Fruit fly (Drosophila melanogaster): ENCODE measurements around the gene CG13023.

CG13023 gene

dm6 chr3L:16890650-16891336 lies 36.4 kb downstream of the CG13023 start (continued):
- peak; percentile 81 for TF ChIP-seq cwo (GFP tag; optimal IDR thresholded peaks at IDR 0.05)
- peak; percentile 89 for TF ChIP-seq CG34422 (GFP tag; IDR thresholded peaks at IDR 0.05)
- peak; percentile 47; the same call in 1 of the 2 replicates for TF ChIP-seq Taf1 (GFP tag; IDR thresholded peaks at IDR 0.05)
- peak; percentile 90 for TF ChIP-seq oc (tag; optimal IDR thresholded peaks at IDR 0.05)
- peak; percentile 93 for TF ChIP-seq Asciz (GFP tag; optimal IDR thresholded peaks at IDR 0.05)
- TF ChIP-seq CG14050 (GFP tag; IDR thresholded peaks at IDR 0.05): peak; percentile 91
- TF ChIP-seq Doc2 (GFP tag; IDR thresholded peaks at IDR 0.05): 0 out of 2 replicates have a peak, but pooled peaks have one; percentile 41
- TF ChIP-seq tin (GFP tag; optimal IDR thresholded peaks at IDR 0.05): peak; percentile 93
- TF ChIP-seq Lim3 (GFP tag; IDR thresholded peaks at IDR 0.05): peak; percentile 79; the same call in 1 of the 2 replicates
- peak; percentile 89 for TF ChIP-seq esg (GFP tag; conservative IDR thresholded peaks at IDR 0.05)
- TF ChIP-seq jumu (GFP tag; optimal IDR thresholded peaks at IDR 0.05): peak; percentile 86
- TF ChIP-seq zfh2 (GFP tag; optimal IDR thresholded peaks at IDR 0.05): peak; percentile 35
- no peak for TF ChIP-seq mld (GFP tag; IDR thresholded peaks at IDR 0.05; ENCODE audit: partially characterized antibody)
- TF ChIP-seq en (GFP tag; optimal IDR thresholded peaks at IDR 0.05): peak; percentile 84
- peak; percentile 81 for TF ChIP-seq CG12942 (GFP tag; optimal IDR thresholded peaks at IDR 0.05)
- TF ChIP-seq CG18764 (GFP tag; optimal IDR thresholded peaks at IDR 0.05): peak; percentile 85
- peak; percentile 94 for TF ChIP-seq wor (GFP tag; IDR thresholded peaks at IDR 0.05)
- TF ChIP-seq pita (GFP tag; optimal IDR thresholded peaks at IDR 0.05): no peak
- TF ChIP-seq CG30403 (GFP tag; optimal IDR thresholded peaks at IDR 0.05): peak; percentile 92
- peak; percentile 82 for TF ChIP-seq chn (GFP tag; optimal IDR thresholded peaks at IDR 0.05)
- TF ChIP-seq cato (GFP tag; optimal IDR thresholded peaks at IDR 0.05; ENCODE audit: borderline replicate concordance): peak; percentile 83
- TF ChIP-seq lbe (GFP tag; optimal IDR thresholded peaks at IDR 0.05): no peak
- peak; percentile 68 for TF ChIP-seq CG17186 (GFP tag; optimal IDR thresholded peaks at IDR 0.05)
- TF ChIP-seq CG4328 (GFP tag; optimal IDR thresholded peaks at IDR 0.05): peak; percentile 59
- TF ChIP-seq CG4820 (GFP tag; optimal IDR thresholded peaks at IDR 0.05): peak; percentile 93
- peak; percentile 73 for TF ChIP-seq ewg (GFP tag; optimal IDR thresholded peaks at IDR 0.05)
- peak; percentile 53 for TF ChIP-seq CG6854 (GFP tag; optimal IDR thresholded peaks at IDR 0.05)
- TF ChIP-seq Stat92E (GFP tag; optimal IDR thresholded peaks at IDR 0.05): peak in 1 of 3 experiments; percentile 62
- TF ChIP-seq CG9817 (tag; optimal IDR thresholded peaks at IDR 0.05): peak; percentile 78
- peak; percentile 72 for TF ChIP-seq CG31388 (GFP tag; optimal IDR thresholded peaks at IDR 0.05)
- TF ChIP-seq gcm (GFP tag; optimal IDR thresholded peaks at IDR 0.05): peak; percentile 88
- peak; percentile 52; the same call in 1 of the 2 replicates for TF ChIP-seq CG43689 (GFP tag; IDR thresholded peaks at IDR 0.05)
- peak; percentile 43; the same call in 1 of the 2 replicates for TF ChIP-seq Bgb (GFP tag; IDR thresholded peaks at IDR 0.05; ENCODE audit: partially characterized antibody)
- TF ChIP-seq Rfx (GFP tag; IDR thresholded peaks at IDR 0.05): peak; percentile 75
- peak; percentile 86 for TF ChIP-seq Side (GFP tag; optimal IDR thresholded peaks at IDR 0.05)
- TF ChIP-seq CG2116 (GFP tag; optimal IDR thresholded peaks at IDR 0.05): peak; percentile 54
- TF ChIP-seq pan (optimal IDR thresholded peaks at IDR 0.05): no peak
- TF ChIP-seq pan (GFP tag; optimal IDR thresholded peaks at IDR 0.05 in 1 of 2, IDR thresholded peaks at IDR 0.05 in 1 of 2): peak in 1 of 2 experiments; percentile 93
- TF ChIP-seq pzg (GFP tag; optimal IDR thresholded peaks at IDR 0.05): no peak
- peak; percentile 36 for TF ChIP-seq Elba2 (GFP tag; optimal IDR thresholded peaks at IDR 0.05)
- peak; percentile 71 for TF ChIP-seq CG15073 (GFP tag; optimal IDR thresholded peaks at IDR 0.05)
- peak; percentile 100 for TF ChIP-seq CG8359 (GFP tag; optimal IDR thresholded peaks at IDR 0.05; ENCODE audit: borderline replicate concordance)
- peak; percentile 87 for TF ChIP-seq CG14667 (GFP tag; IDR thresholded peaks at IDR 0.05)
- no peak for TF ChIP-seq Tbp (GFP tag; optimal IDR thresholded peaks at IDR 0.05)
- no peak for TF ChIP-seq CG16813 (GFP tag; IDR thresholded peaks at IDR 0.05; ENCODE audit: partially characterized antibody)
- TF ChIP-seq crc (GFP tag; optimal IDR thresholded peaks at IDR 0.05): peak; percentile 79
- TF ChIP-seq Camta (GFP tag; optimal IDR thresholded peaks at IDR 0.05): peak; percentile 92
- TF ChIP-seq CG6683 (GFP tag; optimal IDR thresholded peaks at IDR 0.05): peak; percentile 29
- TF ChIP-seq gro (GFP tag; optimal IDR thresholded peaks at IDR 0.05): peak; percentile 35
